Fruit fly (Drosophila melanogaster) whole organism, embryonic: Measurements from ENCODE around the gene p115.

Experiments
- CG10431 ChIP-seq: fragments of 200-800 bp; sonication (Bioruptor generic); optimal IDR thresholded peaks from 3 replicates; lab custom pipeline; 2018; ENCODE audit warnings: missing biosample characterization, mild to moderate bottlenecking, missing genetic modification characterization
- CG11085 ChIP-seq: fragments of 200-800 bp; sonication (Bioruptor generic); IDR thresholded peaks from 2 replicates; pipeline ENCODE4 v1.3.6; 2022; ENCODE audit warnings: missing biosample characterization, missing genetic modification characterization
- CG13287 ChIP-seq: fragments of 200-800 bp; sonication (Bioruptor generic); IDR thresholded peaks from 2 replicates; pipeline ENCODE4 v1.3.6; 2022; ENCODE audit warnings: missing biosample characterization, missing genetic modification characterization; ENCODE audit not compliant: partially characterized antibody
- CG1529 ChIP-seq: fragments of 200-800 bp; sonication (Bioruptor generic); optimal IDR thresholded peaks from 3 replicates; lab custom pipeline; 2018; ENCODE audit warnings: missing biosample characterization, missing genetic modification characterization
- CG17186 ChIP-seq: fragments of 200-800 bp; sonication (Bioruptor generic); optimal IDR thresholded peaks from 3 replicates; lab custom pipeline; 2017; ENCODE audit warnings: missing biosample characterization, missing genetic modification reagents, missing genetic modification characterization
- CG17359 ChIP-seq: fragments of 200-800 bp; sonication (Bioruptor generic); optimal IDR thresholded peaks from 3 replicates; lab custom pipeline; 2018; ENCODE audit warnings: missing biosample characterization, mild to moderate bottlenecking, missing genetic modification characterization, moderate library complexity
- CG2116 ChIP-seq: fragments of 200-800 bp; sonication (Bioruptor generic); optimal IDR thresholded peaks from 3 replicates; lab custom pipeline; 2018; ENCODE audit warnings: missing biosample characterization, mild to moderate bottlenecking, missing genetic modification characterization
- CG32767 ChIP-seq: fragments of 200-800 bp; sonication (Bioruptor generic); IDR thresholded peaks from 2 replicates; pipeline ENCODE4 v1.3.6; 2022; ENCODE audit warnings: missing biosample characterization, missing genetic modification characterization
- CG34376 ChIP-seq: fragments of 200-800 bp; sonication (Bioruptor generic); optimal IDR thresholded peaks from 2 replicates; lab custom pipeline; 2018; ENCODE audit warnings: missing biosample characterization, mild to moderate bottlenecking, missing genetic modification characterization
- CG34422 ChIP-seq: fragments of 200-800 bp; sonication (Bioruptor generic); IDR thresholded peaks from 3 replicates; pipeline ENCODE4 v1.3.6; 2022; ENCODE audit warnings: missing biosample characterization, missing genetic modification characterization
- CG43689 ChIP-seq: fragments of 200-800 bp; sonication (Bioruptor generic); IDR thresholded peaks from 2 replicates; pipeline ENCODE4 v1.3.6; 2022; ENCODE audit warnings: missing biosample characterization, missing genetic modification characterization
- CG6175 ChIP-seq: fragments of 200-800 bp; sonication (Bioruptor generic); IDR thresholded peaks from 3 replicates; pipeline ENCODE4 v1.3.6; 2022; ENCODE audit warnings: missing biosample characterization, missing genetic modification characterization
- CG6654 ChIP-seq: fragments of 200-800 bp; sonication (Bioruptor generic); optimal IDR thresholded peaks from 2 replicates; lab custom pipeline; 2017; ENCODE audit warnings: missing biosample characterization, mild to moderate bottlenecking, missing genetic modification characterization
- CG8924 ChIP-seq: fragments of 200-800 bp; optimal IDR thresholded peaks from 3 replicates; lab custom pipeline; 2019; ENCODE audit warnings: missing biosample characterization, mild to moderate bottlenecking, missing genetic modification characterization, moderate library complexity
- CG9609 ChIP-seq: fragments of 200-800 bp; sonication (Bioruptor generic); optimal IDR thresholded peaks from 3 replicates; lab custom pipeline; 2016; ENCODE audit warnings: missing biosample characterization, missing genetic modification characterization
- CG9932 ChIP-seq: fragments of 200-800 bp; sonication (Bioruptor generic); IDR thresholded peaks from 2 replicates; pipeline ENCODE4 v1.3.6; 2022; ENCODE audit warnings: missing biosample characterization, missing genetic modification characterization
- CTCF ChIP-seq: fragments of 200-800 bp; sonication (Bioruptor generic); optimal IDR thresholded peaks from 2 replicates; lab custom pipeline; 2017; ENCODE audit warnings: missing biosample characterization, mild to moderate bottlenecking, missing genetic modification characterization, moderate library complexity
- Camta ChIP-seq: fragments of 200-800 bp; sonication (Bioruptor generic); optimal IDR thresholded peaks from 2 replicates; lab custom pipeline; 2016; ENCODE audit warnings: missing biosample characterization, missing genetic modification characterization
- Dad ChIP-seq: fragments of 200-800 bp; sonication (Bioruptor generic); optimal IDR thresholded peaks from 3 replicates; lab custom pipeline; 2016; ENCODE audit warnings: missing biosample characterization, missing genetic modification characterization
- Dll ChIP-seq: fragments of 200-800 bp; sonication (Bioruptor generic); IDR thresholded peaks from 4 replicates; pipeline ENCODE4 v1.3.6; 2022; ENCODE audit warnings: missing biosample characterization, missing genetic modification characterization; ENCODE audit not compliant: partially characterized antibody
- E2f1 ChIP-seq: fragments of 200-800 bp; sonication (Bioruptor generic); IDR thresholded peaks from 2 replicates; pipeline ENCODE4 v1.3.6; 2022; ENCODE audit warnings: missing biosample characterization, missing genetic modification characterization
- Elba2 ChIP-seq: fragments of 200-800 bp; sonication (Bioruptor generic); optimal IDR thresholded peaks from 3 replicates; lab custom pipeline; 2016; ENCODE audit warnings: missing biosample characterization, missing genetic modification characterization
- Ets97D ChIP-seq: fragments of 200-800 bp; sonication (Bioruptor generic); optimal IDR thresholded peaks from 3 replicates; lab custom pipeline; 2016; ENCODE audit warnings: missing biosample characterization, missing genetic modification characterization
- Hr3 ChIP-seq: fragments of 200-800 bp; sonication (Bioruptor generic); optimal IDR thresholded peaks from 3 replicates; lab custom pipeline; 2016; ENCODE audit warnings: missing biosample characterization, missing genetic modification characterization
- Lim3 ChIP-seq: fragments of 200-800 bp; sonication (Bioruptor generic); IDR thresholded peaks from 2 replicates; pipeline ENCODE4 v1.3.6; 2022; ENCODE audit warnings: missing biosample characterization, missing genetic modification characterization
- Meics ChIP-seq: fragments of 200-800 bp; sonication (Bioruptor generic); optimal IDR thresholded peaks from 2 replicates; lab custom pipeline; 2017; ENCODE audit warnings: missing biosample characterization, mild to moderate bottlenecking, missing genetic modification characterization
- NfI ChIP-seq: fragments of 200-800 bp; sonication (Bioruptor generic); optimal IDR thresholded peaks from 3 replicates; lab custom pipeline; 2018; ENCODE audit warnings: missing biosample characterization, mild to moderate bottlenecking, missing genetic modification characterization, moderate library complexity
- Scr ChIP-seq: fragments of 200-800 bp; sonication (Bioruptor generic); IDR thresholded peaks from 2 replicates; pipeline ENCODE4 v1.3.6; 2022; ENCODE audit warnings: missing biosample characterization, missing genetic modification characterization; ENCODE audit not compliant: partially characterized antibody
- ab ChIP-seq: fragments of 200-800 bp; sonication (Bioruptor generic); optimal IDR thresholded peaks from 2 replicates; lab custom pipeline; 2016; ENCODE audit warnings: missing biosample characterization, missing genetic modification characterization
- ap ChIP-seq: fragments of 200-800 bp; sonication (Bioruptor generic); IDR thresholded peaks from 2 replicates; pipeline ENCODE4 v1.3.6; 2022; ENCODE audit warnings: missing biosample characterization, missing genetic modification characterization
- cato ChIP-seq: fragments of 200-800 bp; sonication (Bioruptor generic); optimal IDR thresholded peaks from 2 replicates; lab custom pipeline; 2016; ENCODE audit warnings: missing biosample characterization, missing genetic modification characterization, borderline replicate concordance
- chif ChIP-seq, 2 experiments: fragments of 200-800 bp; sonication (Bioruptor generic); optimal IDR thresholded peaks; 3 replicates each; lab custom pipeline; 2016; ENCODE audit warnings: missing biosample characterization in 2 of 2, missing genetic modification characterization in 2 of 2
- chinmo ChIP-seq: fragments of 200-800 bp; sonication (Bioruptor generic); IDR thresholded peaks from 4 replicates; pipeline ENCODE4 v1.3.6; 2022; ENCODE audit warnings: missing biosample characterization, missing genetic modification characterization; ENCODE audit not compliant: partially characterized antibody
- dan ChIP-seq: fragments of 200-800 bp; sonication (Bioruptor generic); IDR thresholded peaks from 2 replicates; pipeline ENCODE4 v1.3.6; 2022; ENCODE audit warnings: missing biosample characterization, missing genetic modification characterization
- dm ChIP-seq: fragments of 200-800 bp; sonication (Bioruptor generic); optimal IDR thresholded peaks from 3 replicates; lab custom pipeline; 2016; ENCODE audit warnings: missing biosample characterization, missing genetic modification characterization
- ewg ChIP-seq: fragments of 200-800 bp; sonication (Bioruptor generic); optimal IDR thresholded peaks from 3 replicates; lab custom pipeline; 2017; ENCODE audit warnings: mild to moderate bottlenecking, missing biosample characterization, missing genetic modification reagents, missing genetic modification characterization
- ftz-f1 ChIP-seq: fragments of 200-800 bp; sonication (Bioruptor generic); optimal IDR thresholded peaks from 2 replicates; lab custom pipeline; 2016; ENCODE audit warnings: missing biosample characterization, missing genetic modification characterization
- gfzf ChIP-seq: fragments of 200-800 bp; sonication (Bioruptor generic); optimal IDR thresholded peaks from 2 replicates; lab custom pipeline; 2016; ENCODE audit warnings: missing biosample characterization, mild to moderate bottlenecking, missing genetic modification characterization, moderate library complexity
- gt ChIP-seq: fragments of 200-800 bp; sonication (Bioruptor generic); IDR thresholded peaks from 2 replicates; pipeline ENCODE4 v1.3.6; 2022; ENCODE audit warnings: missing biosample characterization, missing genetic modification characterization
- lmd ChIP-seq: fragments of 200-800 bp; sonication (Bioruptor generic); IDR thresholded peaks from 2 replicates; pipeline ENCODE4 v1.3.6; 2022; ENCODE audit warnings: missing biosample characterization, missing genetic modification characterization
- maf-S ChIP-seq: fragments of 200-800 bp; sonication (Bioruptor generic); optimal IDR thresholded peaks from 2 replicates; lab custom pipeline; 2016; ENCODE audit warnings: missing biosample characterization, missing genetic modification characterization
- nerfin-2 ChIP-seq: fragments of 200-800 bp; sonication (Bioruptor generic); IDR thresholded peaks from 2 replicates; pipeline ENCODE4 v1.3.6; 2022; ENCODE audit warnings: missing biosample characterization, missing genetic modification characterization; ENCODE audit not compliant: partially characterized antibody
- pita ChIP-seq: fragments of 200-800 bp; sonication (Bioruptor generic); optimal IDR thresholded peaks from 2 replicates; lab custom pipeline; 2017; ENCODE audit warnings: missing biosample characterization, mild to moderate bottlenecking, missing genetic modification characterization
- pnt ChIP-seq: fragments of 200-800 bp; sonication (Bioruptor generic); optimal IDR thresholded peaks from 3 replicates; lab custom pipeline; 2016; ENCODE audit warnings: missing biosample characterization, missing genetic modification characterization
- salm ChIP-seq: fragments of 200-800 bp; sonication (Bioruptor generic); optimal IDR thresholded peaks from 2 replicates; lab custom pipeline; 2018; ENCODE audit warnings: missing biosample characterization, mild to moderate bottlenecking, missing genetic modification characterization
- trem ChIP-seq: fragments of 200-800 bp; optimal IDR thresholded peaks from 3 replicates; lab custom pipeline; 2019; ENCODE audit warnings: missing biosample characterization, mild to moderate bottlenecking, missing genetic modification characterization, moderate library complexity
- trh ChIP-seq: fragments of 200-800 bp; sonication (Bioruptor generic); optimal IDR thresholded peaks from 2 replicates; lab custom pipeline; 2016; ENCODE audit warnings: missing biosample characterization, missing genetic modification characterization
- usp ChIP-seq: fragments of >200 bp; optimal IDR thresholded peaks from 2 replicates; lab custom pipeline; 2017; ENCODE audit warnings: missing biosample characterization, missing genetic modification characterization
- zfh2 ChIP-seq: fragments of 200-800 bp; sonication (Bioruptor generic); optimal IDR thresholded peaks from 2 replicates; lab custom pipeline; 2016; ENCODE audit warnings: missing biosample characterization, missing genetic modification characterization

The p115 gene

dm6 chrX:7908239-7909068, 14.6 kb downstream of the p115 start, which contains the start of the genes dpr14 and spidey (continued):
- TF ChIP-seq nerfin-2 (GFP tag; lab: Robert Waterston, UW) (0 out of 2 replicates have a peak, but pooled peaks have one; percentile 23), trem (tag; lab: Kevin White, UChicago) (peak; percentile 81), ftz-f1 (peak; percentile 28), chif (GFP tag; optimal IDR thresholded peaks at IDR 0.05; lab: Kevin White, UChicago) (peak; percentile 80 to 87), maf-S (peak; percentile 86), CG34422 (peak; percentile 91), usp (GFP tag; lab: Kevin White, UChicago) (no peak), dm (GFP tag; lab: Kevin White, UChicago) (peak; percentile 74), trh (peak; percentile 33), gt (GFP tag; lab: Robert Waterston, UW) (peak; percentile 49; the same call in 1 of the 2 replicates), CG1529 (GFP tag; lab: Kevin White, UChicago) (peak; percentile 77), cato (peak; percentile 76), dan (GFP tag; lab: Robert Waterston, UW) (peak; percentile 41; the same call in 1 of the 2 replicates), salm (tag; lab: Kevin White, UChicago) (peak; percentile 80), pita (no peak), ab (GFP tag; lab: Kevin White, UChicago) (peak; percentile 81), CG2116 (peak; percentile 66), CG11085 (GFP tag; lab: Robert Waterston, UW) (peak; percentile 85), CG32767 (GFP tag; lab: Robert Waterston, UW) (peak; percentile 88), ap (GFP tag; lab: Robert Waterston, UW) (peak; percentile 68), gfzf (peak; percentile 11), CTCF (peak; percentile 42), CG17186 (GFP tag; lab: Kevin White, UChicago) (no peak), pnt (peak; percentile 73), Meics (GFP tag; lab: Kevin White, UChicago) (peak; percentile 94), Elba2 (no peak), chinmo (GFP tag; lab: Robert Waterston, UW) (0 out of 4 replicates have a peak, but pooled peaks have one; percentile 36), NfI (GFP tag; lab: Kevin White, UChicago) (peak; percentile 91), zfh2 (peak; percentile 82), CG10431 (GFP tag; lab: Kevin White, UChicago) (peak; percentile 75), CG8924 (tag; lab: Kevin White, UChicago) (peak; percentile 93), E2f1 (GFP tag; lab: Robert Waterston, UW) (peak; percentile 91), CG9609 (peak; percentile 84), CG43689 (GFP tag; lab: Robert Waterston, UW) (peak; percentile 46; the same call in 1 of the 2 replicates), CG34376 (peak; percentile 95), CG6175 (peak; percentile 80), Lim3 (GFP tag; lab: Robert Waterston, UW) (peak; percentile 35; the same call in 1 of the 2 replicates), lmd (GFP tag; lab: Robert Waterston, UW) (peak; percentile 91), Dad (peak; percentile 79), Scr (GFP tag; lab: Robert Waterston, UW) (peak; percentile 55), CG13287 (GFP tag; lab: Robert Waterston, UW) (0 out of 2 replicates have a peak, but pooled peaks have one; percentile 32), ewg (GFP tag; lab: Kevin White, UChicago) (peak; percentile 89), Ets97D (GFP tag; lab: Kevin White, UChicago) (peak; percentile 63), CG17359 (tag; lab: Kevin White, UChicago) (peak; percentile 92), Dll (peak; percentile 49; the same call in 3 of the 4 replicates), Hr3 (GFP tag; lab: Kevin White, UChicago) (peak; percentile 87), CG9932 (GFP tag; lab: Robert Waterston, UW) (peak; percentile 91), Camta (GFP tag; lab: Kevin White, UChicago) (peak; percentile 83), CG6654 (GFP tag; lab: Kevin White, UChicago) (peak; percentile 74)
